Worm (Caenorhabditis elegans) whole organism, L1 larva: ENCODE data around the gene Y44A6D.5.
A peak's percentile ranks its signal among the peaks of the same experiment; 100 is the strongest.

ENCODE experiments used
- C04F5.9 ChIP-seq: sonication (generic microtip); optimal IDR thresholded peaks from 2 replicates; lab custom pipeline; 2016; ENCODE audit warnings: missing genetic modification characterization, missing compliant biosample characterization
- F16B12.6 ChIP-seq: fragments of 150-350 bp; optimal IDR thresholded peaks from 2 replicates; lab custom pipeline; 2014; ENCODE audit warnings: missing biosample characterization, missing genetic modification characterization
- alr-1 ChIP-seq: fragments of 200-800 bp; sonication (Bioruptor generic); optimal IDR thresholded peaks from 2 replicates; lab custom pipeline; 2018; ENCODE audit warnings: borderline replicate concordance, mild to moderate bottlenecking, missing genetic modification characterization, missing compliant biosample characterization
- ama-1 ChIP-seq: fragments of 150-350 bp; optimal IDR thresholded peaks from 2 replicates; lab custom pipeline; 2014
- blmp-1 ChIP-seq: fragments of 150-350 bp; optimal IDR thresholded peaks from 2 replicates; lab custom pipeline; 2014; ENCODE audit warnings: missing biosample characterization, missing genetic modification characterization
- ceh-8 ChIP-seq: fragments of 200-800 bp; sonication (Bioruptor generic); optimal IDR thresholded peaks from 2 replicates; lab custom pipeline; 2018; ENCODE audit warnings: mild to moderate bottlenecking, missing genetic modification characterization, moderate library complexity, missing compliant biosample characterization
- dsc-1 ChIP-seq: sonication (generic microtip); optimal IDR thresholded peaks from 2 replicates; lab custom pipeline; 2016; ENCODE audit warnings: mild to moderate bottlenecking, missing genetic modification characterization, missing compliant biosample characterization
- efl-1 ChIP-seq, 4 experiments: fragments of 150-350 bp; optimal IDR thresholded peaks in 3 of 4; peaks in 1 of 4; 1 replicate in 1 of 4; 2 replicates in 3 of 4; lab custom pipeline; 2014; ENCODE audit warnings: missing biosample characterization in 2 of 4, missing genetic modification characterization in 2 of 4, missing genetic modification reagents in 2 of 4
- efl-3 ChIP-seq: fragments of 200-800 bp; sonication (Bioruptor generic); optimal IDR thresholded peaks from 2 replicates; lab custom pipeline; 2018; ENCODE audit warnings: mild to moderate bottlenecking, missing genetic modification characterization, missing compliant biosample characterization
- ets-5 ChIP-seq: fragments of 200-800 bp; sonication (Bioruptor generic); IDR thresholded peaks from 2 replicates; pipeline ENCODE4 v1.3.6; 2022; ENCODE audit warnings: missing genetic modification characterization, missing compliant biosample characterization
- fkh-10 ChIP-seq: sonication (generic microtip); optimal IDR thresholded peaks from 2 replicates; lab custom pipeline; 2017; ENCODE audit warnings: missing biosample characterization, missing genetic modification reagents, missing genetic modification characterization
- fkh-8 ChIP-seq: sonication (generic microtip); optimal IDR thresholded peaks from 2 replicates; lab custom pipeline; 2016; ENCODE audit warnings: mild to moderate bottlenecking, missing genetic modification characterization, missing compliant biosample characterization
- grh-1 ChIP-seq: fragments of 200-800 bp; sonication (Bioruptor generic); IDR thresholded peaks from 2 replicates; pipeline ENCODE4 v1.3.6; 2022; ENCODE audit warnings: missing genetic modification reagents, missing genetic modification characterization, missing compliant biosample characterization
- lin-13 ChIP-seq: fragments of 150-350 bp; optimal IDR thresholded peaks from 2 replicates; lab custom pipeline; 2014; ENCODE audit warnings: missing biosample characterization, missing genetic modification reagents, missing genetic modification characterization
- lin-14 ChIP-seq: fragments of 200-800 bp; sonication (Bioruptor generic); optimal IDR thresholded peaks from 2 replicates; lab custom pipeline; 2018; ENCODE audit warnings: mild to moderate bottlenecking, missing genetic modification characterization, moderate library complexity, missing compliant biosample characterization
- lin-15B ChIP-seq: fragments of 150-350 bp; sonication (generic microtip); optimal IDR thresholded peaks from 3 replicates; lab custom pipeline; 2014; ENCODE audit warnings: missing biosample characterization, missing genetic modification characterization
- lin-35 ChIP-seq, 2 experiments: fragments of 150-350 bp; optimal IDR thresholded peaks; 2 replicates each; lab custom pipeline; 2014; ENCODE audit warnings: missing biosample characterization in 2 of 2, missing genetic modification characterization in 2 of 2, missing genetic modification reagents in 2 of 2
- lsy-2 ChIP-seq, 2 experiments: fragments of 150-350 bp; optimal IDR thresholded peaks; 2 replicates each; lab custom pipeline; 2014; ENCODE audit warnings: missing biosample characterization in 2 of 2, missing genetic modification characterization in 2 of 2
- mdl-1 ChIP-seq, 2 experiments: fragments of 150-350 bp; optimal IDR thresholded peaks; 2 replicates each; lab custom pipeline; 2014 to 2017; ENCODE audit warnings: missing biosample characterization in 2 of 2, missing genetic modification characterization in 2 of 2, inconsistent platforms in 1 of 2
- mep-1 ChIP-seq: fragments of 150-350 bp; optimal IDR thresholded peaks from 2 replicates; lab custom pipeline; 2014; ENCODE audit warnings: missing biosample characterization, missing genetic modification characterization
- nhr-19 ChIP-seq: fragments of 200-800 bp; sonication (Bioruptor generic); conservative IDR thresholded peaks from 2 replicates; pipeline ENCODE4 v1.3.6; 2022; ENCODE audit warnings: missing genetic modification characterization, missing compliant biosample characterization
- nhr-20 ChIP-seq: sonication (generic microtip); optimal IDR thresholded peaks from 2 replicates; lab custom pipeline; 2016; ENCODE audit warnings: mild to moderate bottlenecking, missing genetic modification characterization, missing compliant biosample characterization
- nhr-47 ChIP-seq: sonication (generic microtip); optimal IDR thresholded peaks from 2 replicates; lab custom pipeline; 2016; ENCODE audit warnings: mild to moderate bottlenecking, missing genetic modification characterization, moderate library complexity, missing compliant biosample characterization
- nhr-71 ChIP-seq: sonication (generic microtip); optimal IDR thresholded peaks from 2 replicates; lab custom pipeline; 2016; ENCODE audit warnings: mild to moderate bottlenecking, missing genetic modification characterization, moderate library complexity, missing compliant biosample characterization
- nhr-76 ChIP-seq: sonication (generic microtip); optimal IDR thresholded peaks from 2 replicates; lab custom pipeline; 2017; ENCODE audit warnings: missing biosample characterization, missing genetic modification characterization
- nhr-77 ChIP-seq: fragments of 150-350 bp; optimal IDR thresholded peaks from 2 replicates; lab custom pipeline; 2014; ENCODE audit warnings: missing biosample characterization, missing genetic modification characterization
- nhr-84 ChIP-seq: sonication (generic microtip); optimal IDR thresholded peaks from 2 replicates; lab custom pipeline; 2017; ENCODE audit warnings: missing biosample characterization, missing genetic modification characterization
- nhr-85 ChIP-seq: sonication (generic microtip); peaks from one replicate; lab custom pipeline; 2016; ENCODE audit warnings: missing genetic modification characterization, inconsistent platforms, missing compliant biosample characterization
- nhr-90 ChIP-seq: sonication (generic microtip); optimal IDR thresholded peaks from 2 replicates; lab custom pipeline; 2016; ENCODE audit warnings: mild to moderate bottlenecking, missing genetic modification characterization, missing compliant biosample characterization; ENCODE audit not compliant: poor library complexity
- pag-3 ChIP-seq: sonication (generic microtip); optimal IDR thresholded peaks from 2 replicates; lab custom pipeline; 2017; ENCODE audit warnings: missing genetic modification characterization, mild to moderate bottlenecking, missing compliant biosample characterization, antibody characterized with exemption, borderline replicate concordance; ENCODE audit not compliant: insufficient read depth
- pax-3 ChIP-seq: fragments of 200-800 bp; sonication (Bioruptor generic); optimal IDR thresholded peaks from 2 replicates; lab custom pipeline; 2018; ENCODE audit warnings: mild to moderate bottlenecking, missing genetic modification characterization, moderate library complexity, missing compliant biosample characterization
- pqm-1 ChIP-seq: sonication (generic microtip); optimal IDR thresholded peaks from 3 replicates; lab custom pipeline; 2017; ENCODE audit warnings: missing biosample characterization, missing genetic modification characterization
- rnt-1 ChIP-seq: sonication (generic microtip); optimal IDR thresholded peaks from 2 replicates; lab custom pipeline; 2016; ENCODE audit warnings: mild to moderate bottlenecking, missing genetic modification characterization, moderate library complexity, missing compliant biosample characterization
- skn-1 ChIP-seq: fragments of 150-350 bp; optimal IDR thresholded peaks from 2 replicates; lab custom pipeline; 2014; ENCODE audit warnings: missing biosample characterization, missing genetic modification characterization
- snpc-4 ChIP-seq: fragments of 150-350 bp; optimal IDR thresholded peaks from 2 replicates; lab custom pipeline; 2014; ENCODE audit warnings: missing biosample characterization, missing genetic modification characterization
- snu-23 ChIP-seq: sonication (generic microtip); optimal IDR thresholded peaks from 2 replicates; lab custom pipeline; 2016; ENCODE audit warnings: missing genetic modification characterization, missing compliant biosample characterization
- sox-4 ChIP-seq: sonication (generic microtip); optimal IDR thresholded peaks from 2 replicates; lab custom pipeline; 2016; ENCODE audit warnings: missing genetic modification characterization, missing compliant biosample characterization
- swsn-7 ChIP-seq: sonication (generic microtip); optimal IDR thresholded peaks from 2 replicates; lab custom pipeline; 2016; ENCODE audit warnings: missing genetic modification characterization, missing compliant biosample characterization
- unc-130 ChIP-seq: fragments of 150-350 bp; optimal IDR thresholded peaks from 2 replicates; lab custom pipeline; 2017; ENCODE audit warnings: missing biosample characterization, missing genetic modification characterization, inconsistent platforms
- unc-30 ChIP-seq: sonication (generic microtip); optimal IDR thresholded peaks from 2 replicates; lab custom pipeline; 2017; ENCODE audit warnings: missing biosample characterization, missing genetic modification characterization
- unc-62 ChIP-seq: fragments of 150-350 bp; optimal IDR thresholded peaks from 2 replicates; lab custom pipeline; 2014; ENCODE audit warnings: missing biosample characterization, missing genetic modification reagents, missing genetic modification characterization
- unc-98 ChIP-seq: fragments of 200-800 bp; sonication (Bioruptor generic); IDR thresholded peaks from 2 replicates; pipeline ENCODE4 v1.3.6; 2022; ENCODE audit warnings: missing genetic modification characterization, missing compliant biosample characterization
- xbp-1 ChIP-seq: sonication (generic microtip); optimal IDR thresholded peaks from 2 replicates; lab custom pipeline; 2016; ENCODE audit warnings: missing genetic modification characterization, missing compliant biosample characterization
- zag-1 ChIP-seq: fragments of 150-350 bp; optimal IDR thresholded peaks from 2 replicates; lab custom pipeline; 2014; ENCODE audit warnings: missing biosample characterization, missing genetic modification characterization
- ztf-11 ChIP-seq, 2 experiments: sonication (generic microtip); optimal IDR thresholded peaks; 2 replicates each; lab custom pipeline; 2016 to 2017; ENCODE audit warnings: missing genetic modification characterization in 2 of 2, missing biosample characterization in 1 of 2, missing compliant biosample characterization in 1 of 2

The Y44A6D.5 gene

DNA sequence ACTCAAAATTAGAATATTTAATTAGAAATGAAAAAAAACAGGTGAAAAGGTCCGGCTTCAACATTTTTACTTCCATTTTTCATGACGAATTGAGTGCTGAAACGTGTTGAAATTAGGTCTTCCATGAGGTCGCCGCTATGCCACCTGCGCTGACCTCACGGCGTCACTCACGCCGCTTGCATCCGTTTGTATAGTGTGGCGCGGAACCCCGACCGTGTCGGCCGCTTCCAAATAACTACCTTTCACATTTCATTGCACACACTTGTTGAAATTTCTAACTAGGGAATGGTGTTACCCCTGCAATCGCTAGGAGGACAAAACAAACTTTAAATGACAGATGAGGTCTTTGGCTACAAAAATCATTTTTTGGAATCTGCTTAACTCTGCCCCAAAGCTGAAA, 658 bp upstream of the Y44A6D.5 start:
- TF ChIP-seq nhr-71 (tag; lab: Kevin White, UChicago) = peak; percentile 10
- TF ChIP-seq nhr-47 (tag; lab: Kevin White, UChicago) = peak; percentile 17
- peak; percentile 4 for TF ChIP-seq snu-23
- TF ChIP-seq snpc-4 (tag; lab: Kevin White, UChicago) = peak; percentile 94
- TF ChIP-seq nhr-90 (tag; lab: Kevin White, UChicago) = peak; percentile 23
- peak; percentile 23; the same call in 1 of the 2 replicates for TF ChIP-seq grh-1
- peak; percentile 27 for TF ChIP-seq nhr-85 (tag; lab: Kevin White, UChicago)

DNA sequence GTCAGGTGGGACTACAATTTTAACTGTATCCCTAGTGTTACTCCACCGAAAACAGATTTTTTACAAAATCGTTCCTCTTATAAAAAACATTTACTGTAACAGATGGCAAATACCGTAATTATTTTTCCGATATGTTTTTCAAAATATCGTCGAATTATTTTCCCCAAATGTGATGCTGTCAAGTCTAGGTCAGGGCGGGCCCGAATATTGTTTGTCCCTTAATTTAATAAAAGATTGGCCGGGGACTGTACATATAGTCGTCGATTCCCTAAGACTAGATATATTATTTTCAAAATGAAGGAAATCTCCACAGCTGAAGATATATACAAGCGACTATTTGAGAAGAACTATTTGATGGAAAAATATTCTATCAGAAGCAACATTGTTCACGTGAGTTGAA, 4.9 kb downstream of the Y44A6D.5 start, which contains the start of gene sdf-9:
TSS of gene sdf-9 (plus strand) at position 301 of the 400 bp plus-strand sequence.
- no peak for TF ChIP-seq ama-1 (lab: Kevin White, UChicago)
- TF ChIP-seq unc-130 (tag; lab: Kevin White, UChicago) = no peak
- TF ChIP-seq ceh-8 (GFP tag; lab: Kevin White, UChicago) = peak; percentile 26

DNA sequence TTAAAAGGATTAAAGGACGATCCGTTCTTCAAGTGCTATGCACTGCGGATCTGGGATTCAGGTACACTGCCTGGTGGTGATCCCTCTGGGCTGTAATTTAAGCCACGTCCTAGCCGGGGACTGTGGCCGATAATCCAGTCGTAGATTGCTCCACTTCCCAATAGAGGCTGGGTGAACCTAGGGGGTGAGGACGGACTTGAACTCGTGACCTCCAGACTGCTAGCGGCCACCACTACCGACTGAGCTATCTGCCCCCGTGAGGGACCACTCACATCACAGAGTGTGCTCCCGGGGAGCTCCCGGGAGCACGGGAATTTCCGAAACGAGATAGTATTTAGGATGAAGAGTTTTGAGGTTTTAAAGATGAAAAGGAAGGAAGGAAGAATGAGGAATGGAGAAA, 7.4 kb downstream of the Y44A6D.5 start:
- TF ChIP-seq rnt-1 (tag; lab: Kevin White, UChicago) (peak; percentile 20), nhr-19 (GFP tag; lab: Robert Waterston, UW) (peak; percentile 39)

DNA sequence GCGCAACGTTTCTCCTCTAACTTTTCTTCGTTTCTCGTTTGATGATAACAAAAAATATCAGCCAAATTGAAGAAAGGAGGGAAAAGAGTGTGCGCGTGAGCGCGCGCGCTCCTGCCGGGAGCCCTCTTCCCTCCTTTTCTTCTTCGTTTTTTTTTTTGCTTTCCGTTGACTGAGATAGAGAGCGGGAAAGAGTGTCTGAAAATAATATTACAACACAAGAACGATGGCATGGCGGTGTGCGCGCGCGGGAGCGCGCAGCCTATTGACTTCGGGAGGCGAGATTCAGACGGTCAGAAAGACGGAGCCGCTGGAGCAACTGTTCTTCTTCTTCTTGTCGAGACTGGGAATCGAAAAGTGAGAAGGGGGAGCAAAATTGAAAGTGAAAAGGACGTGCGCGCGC, 9.0 kb downstream of the Y44A6D.5 start:
- TF ChIP-seq nhr-19 (GFP tag; lab: Robert Waterston, UW) (peak; percentile 38), pqm-1 (no peak), unc-30 (tag; lab: Kevin White, UChicago) (no peak), grh-1 (no peak), efl-3 (no peak), sox-4 (no peak), fkh-10 (GFP tag; lab: Kevin White, UChicago) (no peak), blmp-1 (no peak), F16B12.6 (no peak), mdl-1 (tag; optimal IDR thresholded peaks at IDR 0.05; lab: Kevin White, UChicago) (peak in 1 of 2 experiments; percentile 19), ztf-11 (tag; optimal IDR thresholded peaks at IDR 0.05; lab: Kevin White, UChicago) (no peak), ets-5 (GFP tag; lab: Robert Waterston, UW) (no peak), lin-14 (GFP tag; lab: Kevin White, UChicago) (peak; percentile 87), efl-1 (optimal IDR thresholded peaks at IDR 0.05; lab: Kevin White, UChicago) (peak in 1 of 2 experiments; percentile 3), efl-1 (GFP tag; optimal IDR thresholded peaks at IDR 0.05 in 1 of 2; lab: Kevin White, UChicago) (no peak), unc-62 (GFP tag; lab: Kevin White, UChicago) (no peak), lin-13 (GFP tag; lab: Kevin White, UChicago) (no peak), nhr-76 (tag; lab: Kevin White, UChicago) (no peak), unc-130 (tag; lab: Kevin White, UChicago) (peak; percentile 29), nhr-84 (tag; lab: Kevin White, UChicago) (no peak), snpc-4 (tag; lab: Kevin White, UChicago) (no peak), swsn-7 (peak; percentile 8), unc-98 (GFP tag; lab: Robert Waterston, UW) (peak; percentile 6; the same call in 1 of the 2 replicates), nhr-77 (no peak), mep-1 (tag; lab: Kevin White, UChicago) (peak; percentile 46), nhr-20 (tag; lab: Kevin White, UChicago) (peak; percentile 22), lsy-2 (tag; optimal IDR thresholded peaks at IDR 0.05; lab: Kevin White, UChicago) (peak in 1 of 2 experiments; percentile 48), snu-23 (peak; percentile 52), zag-1 (no peak), skn-1 (no peak), nhr-71 (tag; lab: Kevin White, UChicago) (peak; percentile 55), dsc-1 (tag; lab: Kevin White, UChicago) (peak; percentile 62), pax-3 (tag; lab: Kevin White, UChicago) (no peak), nhr-47 (tag; lab: Kevin White, UChicago) (no peak), pag-3 (tag; lab: Kevin White, UChicago) (peak; percentile 91), alr-1 (no peak), rnt-1 (tag; lab: Kevin White, UChicago) (peak; percentile 61), ama-1 (lab: Kevin White, UChicago) (no peak), C04F5.9 (no peak), lin-15B (no peak), xbp-1 (tag; lab: Kevin White, UChicago) (no peak), lin-35 (GFP tag; optimal IDR thresholded peaks at IDR 0.05; lab: Kevin White, UChicago) (peak in 1 of 2 experiments; percentile 8), fkh-8 (tag; lab: Kevin White, UChicago) (no peak)
